Worm (Caenorhabditis elegans): Measurements from ENCODE around the gene tdo-2.

tdo-2 gene

ce11 chrIII:5919799-5920387, at the start of gene tdo-2, which contains the start of gene C28H8.2:
Gene tdo-2 (minus strand): TSS chrIII:5919955.
Gene C28H8.2 (plus strand): TSS chrIII:5920322.
- TF ChIP-seq ztf-11 (tag; optimal IDR thresholded peaks at IDR 0.05) (no peak), cnd-1 (tag; optimal IDR thresholded peaks at IDR 0.05) (no peak), ces-1 (GFP tag; optimal IDR thresholded peaks at IDR 0.05) (no peak), unc-120 (tag; optimal IDR thresholded peaks at IDR 0.05; ENCODE audit: poor library complexity, severe bottlenecking) (no peak), lsy-2 (tag; optimal IDR thresholded peaks at IDR 0.05) (no peak), hlh-1 (tag; optimal IDR thresholded peaks at IDR 0.05) (no peak), snpc-4 (tag; optimal IDR thresholded peaks at IDR 0.05) (no peak), ceh-43 (GFP tag; optimal IDR thresholded peaks at IDR 0.05) (no peak), mep-1 (tag; optimal IDR thresholded peaks at IDR 0.05) (no peak), lin-13 (tag; optimal IDR thresholded peaks at IDR 0.05) (no peak), unc-62 (GFP tag; optimal IDR thresholded peaks at IDR 0.05) (no peak), ceh-39 (tag; optimal IDR thresholded peaks at IDR 0.05) (no peak), nhr-28 (tag; optimal IDR thresholded peaks at IDR 0.05) (no peak), bed-3 (GFP tag; optimal IDR thresholded peaks at IDR 0.05) (no peak)

ce11 chrIII:5967640-5968039, 47.9 kb upstream of the tdo-2 start:
- TF ChIP-seq zip-8 (tag; optimal IDR thresholded peaks at IDR 0.05) (peak; percentile 94), drap-1 (GFP tag; optimal IDR thresholded peaks at IDR 0.05) (no peak), unc-120 (tag; optimal IDR thresholded peaks at IDR 0.05; ENCODE audit: poor library complexity, severe bottlenecking) (no peak)

ce11 chrIII:5965839-5966463, 46.2 kb upstream of the tdo-2 start, which contains the start of gene dct-6:
Gene dct-6 (plus strand): TSS chrIII:5966413.
- no peak for TF ChIP-seq ceh-39 (tag; optimal IDR thresholded peaks at IDR 0.05)
- no peak for TF ChIP-seq nhr-28 (tag; optimal IDR thresholded peaks at IDR 0.05)
- TF ChIP-seq lsy-2 (tag; optimal IDR thresholded peaks at IDR 0.05) = no peak
- TF ChIP-seq sem-2 (GFP tag; optimal IDR thresholded peaks at IDR 0.05) = no peak
- TF ChIP-seq sptf-1 (tag; optimal IDR thresholded peaks at IDR 0.05) = no peak
- TF ChIP-seq mls-2 (tag; optimal IDR thresholded peaks at IDR 0.05) = no peak
- no peak for TF ChIP-seq unc-120 (tag; optimal IDR thresholded peaks at IDR 0.05; ENCODE audit: poor library complexity, severe bottlenecking)
- no peak for TF ChIP-seq ceh-83 (GFP tag; optimal IDR thresholded peaks at IDR 0.05)
- TF ChIP-seq flh-1 (GFP tag; optimal IDR thresholded peaks at IDR 0.05) = no peak
- no peak for TF ChIP-seq blmp-1 (tag; optimal IDR thresholded peaks at IDR 0.05)
- no peak for TF ChIP-seq nhr-237 (tag; optimal IDR thresholded peaks at IDR 0.05)
- no peak for TF ChIP-seq ztf-11 (tag; optimal IDR thresholded peaks at IDR 0.05)
- TF ChIP-seq bed-3 (GFP tag; optimal IDR thresholded peaks at IDR 0.05) = no peak
- TF ChIP-seq ham-2 (GFP tag; optimal IDR thresholded peaks at IDR 0.05) = no peak
- TF ChIP-seq elt-3 (tag; optimal IDR thresholded peaks at IDR 0.05) = no peak
- no peak for TF ChIP-seq nhr-12 (tag; optimal IDR thresholded peaks at IDR 0.05)
- TF ChIP-seq ceh-43 (GFP tag; optimal IDR thresholded peaks at IDR 0.05) = no peak

- TF ChIP-seq flh-1 (GFP tag; optimal IDR thresholded peaks at IDR 0.05) (no peak), blmp-1 (tag; optimal IDR thresholded peaks at IDR 0.05) (no peak), M03D4.4 (tag; optimal IDR thresholded peaks at IDR 0.05) (no peak), pha-4 (tag; optimal IDR thresholded peaks at IDR 0.05) (no peak), mls-2 (tag; optimal IDR thresholded peaks at IDR 0.05) (no peak), nhr-76 (tag; optimal IDR thresholded peaks at IDR 0.05) (no peak), ceh-43 (GFP tag; optimal IDR thresholded peaks at IDR 0.05) (no peak), nhr-237 (tag; optimal IDR thresholded peaks at IDR 0.05) (no peak), zip-8 (tag; optimal IDR thresholded peaks at IDR 0.05) (no peak), hlh-1 (tag; optimal IDR thresholded peaks at IDR 0.05) (no peak), nhr-28 (tag; optimal IDR thresholded peaks at IDR 0.05) (no peak), ces-1 (GFP tag; optimal IDR thresholded peaks at IDR 0.05) (no peak), unc-62 (GFP tag; optimal IDR thresholded peaks at IDR 0.05) (no peak), cnd-1 (tag; optimal IDR thresholded peaks at IDR 0.05) (no peak)
Observed at ce11 chrIII:5965368-5965767, 45.6 kb upstream of the tdo-2 start.

ce11 chrIII:5964058-5964632, 44.4 kb upstream of the tdo-2 start:
- no peak for TF ChIP-seq nhr-76 (tag; optimal IDR thresholded peaks at IDR 0.05)
- TF ChIP-seq nhr-12 (tag; optimal IDR thresholded peaks at IDR 0.05) = no peak
- TF ChIP-seq sptf-1 (tag; optimal IDR thresholded peaks at IDR 0.05) = no peak
- TF ChIP-seq ham-2 (GFP tag; optimal IDR thresholded peaks at IDR 0.05) = no peak
- TF ChIP-seq elt-3 (tag; optimal IDR thresholded peaks at IDR 0.05) = no peak

All from whole organism, mixed stage, embryonic.